Worm (Caenorhabditis elegans) whole organism, midembryonic: ENCODE results near the gene hsp-1.
"Not testable (repeated sequence)": the region's sequence is repeated elsewhere in the genome, so short reads cannot be mapped to it uniquely, and the experiment has no call there.

Experiments used
- ztf-23 ChIP-seq: fragments of 200-800 bp; sonication (Bioruptor generic); IDR thresholded peaks from 2 replicates; pipeline ENCODE4 v1.3.6; 2022; ENCODE audit warnings: missing genetic modification reagents, missing genetic modification characterization, missing compliant biosample characterization
- ztf-29 ChIP-seq: fragments of 200-800 bp; sonication (Bioruptor generic); IDR thresholded peaks from 2 replicates; pipeline ENCODE4 v1.3.6; 2022; ENCODE audit warnings: missing genetic modification reagents, missing genetic modification characterization, missing compliant biosample characterization

DNA sequence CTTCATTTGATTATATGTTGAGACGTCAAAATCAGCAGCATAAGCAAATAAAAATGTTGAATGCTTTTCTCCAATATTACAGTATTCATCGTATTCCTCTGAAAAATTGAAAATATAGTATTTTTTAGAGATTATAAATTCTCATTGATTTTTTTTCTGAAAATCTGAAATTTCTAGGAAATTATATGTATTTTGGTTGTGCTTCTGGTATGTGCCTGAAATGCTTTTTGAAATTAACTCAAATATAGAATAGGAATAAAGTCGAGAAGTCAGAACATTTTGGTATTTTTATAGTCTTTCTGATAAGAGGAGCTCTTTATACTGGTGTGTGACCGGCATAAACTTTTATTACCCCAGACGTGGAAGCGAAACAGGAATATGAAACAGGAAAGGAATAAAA lies 28.5 kb downstream of the hsp-1 start, which contains the start of gene T28F3.8:
- not testable (repeated sequence) for TF ChIP-seq ztf-29; ztf-23 (GFP tag; lab: Robert Waterston, UW)
